Worm (Caenorhabditis elegans) whole organism, L2 larva: ENCODE data around the gene T19D12.5.

Experiments used
- aly-2 ChIP-seq: fragments of 150-350 bp; optimal IDR thresholded peaks from 2 replicates; lab custom pipeline; 2014; ENCODE audit warnings: missing biosample characterization, missing genetic modification characterization
- blmp-1 ChIP-seq: sonication (generic microtip); optimal IDR thresholded peaks from 2 replicates; lab custom pipeline; 2017; ENCODE audit warnings: missing genetic modification characterization, mild to moderate bottlenecking, missing compliant biosample characterization, antibody characterized with exemption, moderate library complexity; ENCODE audit not compliant: insufficient read depth
- snpc-4 ChIP-seq: fragments of 150-350 bp; optimal IDR thresholded peaks from 2 replicates; lab custom pipeline; 2014; ENCODE audit warnings: missing biosample characterization, missing genetic modification characterization

- no peak for TF ChIP-seq snpc-4 (tag; lab: Kevin White, UChicago)
- no peak for TF ChIP-seq blmp-1 (tag; lab: Kevin White, UChicago)
- TF ChIP-seq aly-2 (tag; lab: Kevin White, UChicago): no peak
Measured at ce11 chrII:6666598-6666997, 30.6 kb upstream of the T19D12.5 start, which contains the start of gene T19D12.1.
